Fruit fly (Drosophila melanogaster): Measurements from ENCODE around the gene CG9154.
A peak's percentile ranks its signal among the peaks of the same experiment; 100 is the strongest.

The CG9154 gene

dm6 chr2L:6036710-6037109 is 33.8 kb downstream of the CG9154 start, which contains the start of gene mtm (continued):
- TF ChIP-seq sc (optimal IDR thresholded peaks at IDR 0.05) (no peak), sc (GFP tag; optimal IDR thresholded peaks at IDR 0.05) (no peak), tap (tag; optimal IDR thresholded peaks at IDR 0.05) (no peak), gfzf (GFP tag; optimal IDR thresholded peaks at IDR 0.05) (peak; percentile 8), Sox100B (GFP tag; optimal IDR thresholded peaks at IDR 0.05) (no peak), Dp (GFP tag; optimal IDR thresholded peaks at IDR 0.05) (peak; percentile 87), Sry-β (GFP tag; optimal IDR thresholded peaks at IDR 0.05) (no peak), CG10366 (GFP tag; IDR thresholded peaks at IDR 0.05) (no peak), Dad (GFP tag; optimal IDR thresholded peaks at IDR 0.05) (no peak), Dip3 (GFP tag; optimal IDR thresholded peaks at IDR 0.05) (no peak), chinmo (GFP tag; IDR thresholded peaks at IDR 0.05; ENCODE audit: partially characterized antibody) (0 out of 4 replicates have a peak, but pooled peaks have one; percentile 41), CG9727 (GFP tag; optimal IDR thresholded peaks at IDR 0.05) (no peak), Pdp1 (GFP tag; optimal IDR thresholded peaks at IDR 0.05) (no peak), CG10979 (tag; optimal IDR thresholded peaks at IDR 0.05) (no peak), tna (GFP tag; IDR thresholded peaks at IDR 0.05; ENCODE audit: partially characterized antibody) (no peak), CG2116 (GFP tag; optimal IDR thresholded peaks at IDR 0.05) (peak; percentile 12), CG13624 (GFP tag; optimal IDR thresholded peaks at IDR 0.05) (no peak), amos (GFP tag; IDR thresholded peaks at IDR 0.05; ENCODE audit: partially characterized antibody) (peak; percentile 18; the same call in 1 of the 2 replicates), Ada2b (GFP tag; IDR thresholded peaks at IDR 0.05) (no peak), CG32772 (GFP tag; IDR thresholded peaks at IDR 0.05) (no peak), CG15514 (GFP tag; optimal IDR thresholded peaks at IDR 0.05) (peak; percentile 21), tgo (GFP tag; IDR thresholded peaks at IDR 0.05) (no peak), Awh (GFP tag; IDR thresholded peaks at IDR 0.05) (no peak), pb (GFP tag; optimal IDR thresholded peaks at IDR 0.05) (no peak), Atf-2 (GFP tag; optimal IDR thresholded peaks at IDR 0.05) (no peak), CG18619 (GFP tag; optimal IDR thresholded peaks at IDR 0.05) (no peak), CG6765 (GFP tag; optimal IDR thresholded peaks at IDR 0.05) (no peak), CG34224 (GFP tag; IDR thresholded peaks at IDR 0.05; ENCODE audit: partially characterized antibody) (no peak), Abd-B (GFP tag; optimal IDR thresholded peaks at IDR 0.05) (no peak), Myb (GFP tag; optimal IDR thresholded peaks at IDR 0.05) (no peak), CG34376 (GFP tag; optimal IDR thresholded peaks at IDR 0.05) (no peak), CG15479 (GFP tag; optimal IDR thresholded peaks at IDR 0.05) (no peak), CG4282 (GFP tag; optimal IDR thresholded peaks at IDR 0.05) (no peak), sima (GFP tag; optimal IDR thresholded peaks at IDR 0.05) (no peak), Dref (GFP tag; IDR thresholded peaks at IDR 0.05) (no peak), CG6689 (GFP tag; IDR thresholded peaks at IDR 0.05) (no peak), gt (GFP tag; IDR thresholded peaks at IDR 0.05) (no peak), MBD-R2 (GFP tag; IDR thresholded peaks at IDR 0.05) (peak; percentile 95), CG10267 (tag; optimal IDR thresholded peaks at IDR 0.05) (peak; percentile 4), nmo (GFP tag; optimal IDR thresholded peaks at IDR 0.05) (no peak), sna (GFP tag; IDR thresholded peaks at IDR 0.05; ENCODE audit: partially characterized antibody) (0 out of 2 replicates have a peak, but pooled peaks have one; percentile 30), Opbp (GFP tag; IDR thresholded peaks at IDR 0.05; ENCODE audit: partially characterized antibody) (0 out of 3 replicates have a peak, but pooled peaks have one; percentile 30), ab (GFP tag; optimal IDR thresholded peaks at IDR 0.05) (no peak), CG14441 (GFP tag; IDR thresholded peaks at IDR 0.05) (no peak), BEAF-32 (GFP tag; optimal IDR thresholded peaks at IDR 0.05) (peak; percentile 3), NfI (GFP tag; optimal IDR thresholded peaks at IDR 0.05) (no peak), nerfin-1 (tag; optimal IDR thresholded peaks at IDR 0.05) (peak; percentile 69), NK7.1 (GFP tag; optimal IDR thresholded peaks at IDR 0.05) (no peak), MESR4 (GFP tag; optimal IDR thresholded peaks at IDR 0.05) (peak; percentile 74), pan (optimal IDR thresholded peaks at IDR 0.05) (no peak), pan (GFP tag; optimal IDR thresholded peaks at IDR 0.05 in 1 of 2, IDR thresholded peaks at IDR 0.05 in 1 of 2) (no peak)
